Worm (Caenorhabditis elegans) whole organism, L3 larva: Measurements from ENCODE around the gene Y24D9A.6.

ENCODE experiments used
- ceh-28 ChIP-seq: fragments of 150-350 bp; optimal IDR thresholded peaks from 2 replicates; lab custom pipeline; 2014; ENCODE audit warnings: missing biosample characterization, missing genetic modification reagents, missing genetic modification characterization
- daf-12 ChIP-seq: fragments of 150-350 bp; optimal IDR thresholded peaks from 2 replicates; lab custom pipeline; 2014; ENCODE audit warnings: missing biosample characterization, missing genetic modification reagents, missing genetic modification characterization
- fkh-10 ChIP-seq: sonication (generic microtip); optimal IDR thresholded peaks from 2 replicates; lab custom pipeline; 2017; ENCODE audit warnings: missing biosample characterization, missing genetic modification reagents, missing genetic modification characterization
- fos-1 ChIP-seq: fragments of 150-350 bp; optimal IDR thresholded peaks from 2 replicates; lab custom pipeline; 2014; ENCODE audit warnings: missing biosample characterization, missing genetic modification characterization
- hmg-11 ChIP-seq: sonication (generic microtip); optimal IDR thresholded peaks from 2 replicates; lab custom pipeline; 2016; ENCODE audit warnings: missing genetic modification characterization, missing compliant biosample characterization
- mdl-1 ChIP-seq: fragments of 150-350 bp; optimal IDR thresholded peaks from 2 replicates; lab custom pipeline; 2014; ENCODE audit warnings: missing biosample characterization, missing genetic modification characterization
- nhr-11 ChIP-seq: fragments of 150-350 bp; optimal IDR thresholded peaks from 2 replicates; lab custom pipeline; 2014; ENCODE audit warnings: missing biosample characterization, missing genetic modification characterization
- nhr-67 ChIP-seq: fragments of 150-350 bp; optimal IDR thresholded peaks from 2 replicates; lab custom pipeline; 2014; ENCODE audit warnings: missing biosample characterization, missing genetic modification characterization
- pha-4 ChIP-seq: fragments of 150-350 bp; optimal IDR thresholded peaks from 2 replicates; lab custom pipeline; 2014; ENCODE audit warnings: missing biosample characterization, missing genetic modification reagents, missing genetic modification characterization
- unc-62 ChIP-seq: fragments of 150-350 bp; sonication (generic microtip); optimal IDR thresholded peaks from 4 replicates; lab custom pipeline; 2014; ENCODE audit warnings: missing biosample characterization, missing genetic modification reagents, missing genetic modification characterization
- zag-1 ChIP-seq: fragments of 150-350 bp; optimal IDR thresholded peaks from 2 replicates; lab custom pipeline; 2014; ENCODE audit warnings: missing biosample characterization, missing genetic modification characterization

DNA sequence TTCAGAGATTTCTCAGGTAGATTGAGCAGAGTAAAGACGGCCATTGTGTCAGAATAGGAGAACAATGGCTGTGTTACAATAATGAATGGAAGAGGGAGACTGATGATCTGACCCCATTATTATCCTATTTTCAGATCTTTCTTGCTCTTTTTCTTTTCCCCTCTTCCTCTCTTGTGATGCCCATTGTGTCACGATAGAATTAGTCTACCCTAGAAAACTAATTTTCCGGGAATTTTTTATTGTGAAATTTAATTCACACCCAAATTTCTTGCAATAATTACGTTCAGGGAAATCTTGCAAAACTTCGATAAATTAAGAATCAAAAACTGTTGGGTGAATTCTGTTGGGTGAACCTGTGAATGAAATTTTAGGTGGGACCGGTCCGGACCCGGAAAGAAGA lies 40.9 kb upstream of the Y24D9A.6 start, which contains the start of gene fbxb-75:
- TF ChIP-seq fkh-10 (no peak), fos-1 (tag; lab: Kevin White, UChicago) (no peak), nhr-11 (tag; lab: Kevin White, UChicago) (no peak), unc-62 (GFP tag; lab: Kevin White, UChicago) (no peak), hmg-11 (tag; lab: Kevin White, UChicago) (no peak), zag-1 (no peak), ceh-28 (tag; lab: Kevin White, UChicago) (no peak), mdl-1 (tag; lab: Kevin White, UChicago) (no peak), daf-12 (no peak), nhr-67 (tag; lab: Kevin White, UChicago) (no peak), pha-4 (tag; lab: Kevin White, UChicago) (no peak)
